Fruit fly (Drosophila melanogaster) whole organism, prepupa: ENCODE results near the gene Dpp10.

Experiments used
- Blimp-1 ChIP-seq: fragments of 200-800 bp; sonication (Bioruptor generic); optimal IDR thresholded peaks from 3 replicates; lab custom pipeline; 2017; ENCODE audit warnings: missing biosample characterization, missing genetic modification characterization, mild to moderate bottlenecking, moderate library complexity, missing genetic modification reagents
- CG10669 ChIP-seq: fragments of 200-800 bp; sonication (Bioruptor generic); optimal IDR thresholded peaks from 3 replicates; lab custom pipeline; 2018; ENCODE audit warnings: missing biosample characterization, mild to moderate bottlenecking, missing genetic modification characterization, moderate library complexity
- CG11294 ChIP-seq: fragments of 200-800 bp; sonication (Bioruptor generic); IDR thresholded peaks from 2 replicates; pipeline ENCODE4 v1.3.6; 2022; ENCODE audit warnings: missing biosample characterization, missing genetic modification characterization
- CG1621 ChIP-seq: fragments of 200-800 bp; sonication (Bioruptor generic); optimal IDR thresholded peaks from 3 replicates; lab custom pipeline; 2018; ENCODE audit warnings: missing biosample characterization, mild to moderate bottlenecking, missing genetic modification characterization
- CG16779 ChIP-seq: fragments of 200-800 bp; sonication (Bioruptor generic); optimal IDR thresholded peaks from 3 replicates; lab custom pipeline; 2017; ENCODE audit warnings: missing biosample characterization, mild to moderate bottlenecking, missing genetic modification characterization
- CG31627 ChIP-seq: fragments of 200-800 bp; sonication (Bioruptor generic); optimal IDR thresholded peaks from 3 replicates; lab custom pipeline; 2016; ENCODE audit warnings: missing biosample characterization, missing genetic modification characterization
- CG34406 ChIP-seq: fragments of 200-800 bp; sonication (Bioruptor generic); optimal IDR thresholded peaks from 3 replicates; lab custom pipeline; 2016; ENCODE audit warnings: missing biosample characterization, missing genetic modification characterization
- CG3919 ChIP-seq: fragments of 200-800 bp; sonication (Bioruptor generic); optimal IDR thresholded peaks from 3 replicates; lab custom pipeline; 2016; ENCODE audit warnings: missing biosample characterization, missing genetic modification characterization
- CG4318 ChIP-seq: fragments of 200-800 bp; sonication (Bioruptor generic); optimal IDR thresholded peaks from 3 replicates; lab custom pipeline; 2017; ENCODE audit warnings: missing biosample characterization, mild to moderate bottlenecking, missing genetic modification characterization
- CG6163 ChIP-seq: fragments of 200-800 bp; sonication (Bioruptor generic); IDR thresholded peaks from 3 replicates; pipeline ENCODE4 v1.3.6; 2022; ENCODE audit warnings: missing biosample characterization, missing genetic modification characterization
- CG6276 ChIP-seq: fragments of 200-800 bp; sonication (Bioruptor generic); optimal IDR thresholded peaks from 2 replicates; lab custom pipeline; 2017; ENCODE audit warnings: missing biosample characterization, mild to moderate bottlenecking, missing genetic modification characterization
- CG6792 ChIP-seq: fragments of 200-800 bp; sonication (Bioruptor generic); optimal IDR thresholded peaks from 3 replicates; lab custom pipeline; 2016; ENCODE audit warnings: missing biosample characterization, missing genetic modification characterization
- CG6854 ChIP-seq: fragments of 200-800 bp; sonication (Bioruptor generic); optimal IDR thresholded peaks from 2 replicates; lab custom pipeline; 2017; ENCODE audit warnings: missing biosample characterization, mild to moderate bottlenecking, missing genetic modification characterization
- CG7368 ChIP-seq: fragments of 200-800 bp; sonication (Bioruptor generic); optimal IDR thresholded peaks from 3 replicates; lab custom pipeline; 2016; ENCODE audit warnings: missing biosample characterization, missing genetic modification characterization
- CG8119 ChIP-seq: fragments of 200-800 bp; sonication (Bioruptor generic); IDR thresholded peaks from 3 replicates; pipeline ENCODE4 v1.3.6; 2022; ENCODE audit warnings: missing biosample characterization, missing genetic modification characterization
- CG8319 ChIP-seq: fragments of 200-800 bp; sonication (Bioruptor generic); optimal IDR thresholded peaks from 3 replicates; lab custom pipeline; 2016; ENCODE audit warnings: missing biosample characterization, missing genetic modification characterization
- CG8632 ChIP-seq: fragments of 200-800 bp; sonication (Bioruptor generic); optimal IDR thresholded peaks from 3 replicates; lab custom pipeline; 2016; ENCODE audit warnings: missing biosample characterization, missing genetic modification characterization
- CG9139 ChIP-seq: fragments of 200-800 bp; sonication (Bioruptor generic); optimal IDR thresholded peaks from 3 replicates; lab custom pipeline; 2017; ENCODE audit warnings: missing biosample characterization, mild to moderate bottlenecking, missing genetic modification characterization
- Eip78C ChIP-seq: fragments of 200-800 bp; sonication (Bioruptor generic); peaks from one replicate; lab custom pipeline; 2016; ENCODE audit warnings: missing biosample characterization, missing genetic modification characterization
- Ets21C ChIP-seq: fragments of 200-800 bp; sonication (Bioruptor generic); optimal IDR thresholded peaks from 3 replicates; lab custom pipeline; 2016; ENCODE audit warnings: missing biosample characterization, missing genetic modification characterization
- Ets96B ChIP-seq: fragments of 200-800 bp; optimal IDR thresholded peaks from 2 replicates; lab custom pipeline; 2019; ENCODE audit warnings: missing biosample characterization, mild to moderate bottlenecking, missing genetic modification characterization, moderate library complexity
- Gug ChIP-seq: fragments of 200-800 bp; sonication (Bioruptor generic); IDR thresholded peaks from 2 replicates; pipeline ENCODE4 v1.3.6; 2022; ENCODE audit warnings: missing biosample characterization, missing genetic modification characterization
- Hr38 ChIP-seq: sonication (Bioruptor generic); optimal IDR thresholded peaks from 2 replicates; lab custom pipeline; 2016; ENCODE audit warnings: missing biosample characterization, missing genetic modification characterization
- Hr39 ChIP-seq: fragments of 200-800 bp; sonication (Bioruptor generic); optimal IDR thresholded peaks from 2 replicates; lab custom pipeline; 2016; ENCODE audit warnings: missing biosample characterization, missing genetic modification characterization
- Hr4 ChIP-seq: fragments of 200-800 bp; sonication (Bioruptor generic); optimal IDR thresholded peaks from 3 replicates; lab custom pipeline; 2016; ENCODE audit warnings: missing biosample characterization, missing genetic modification characterization
- Lpt ChIP-seq: fragments of 200-800 bp; sonication (Bioruptor generic); optimal IDR thresholded peaks from 3 replicates; lab custom pipeline; 2016; ENCODE audit warnings: missing biosample characterization, missing genetic modification characterization
- Met ChIP-seq: fragments of 200-800 bp; sonication (Bioruptor generic); optimal IDR thresholded peaks from 3 replicates; lab custom pipeline; 2016; ENCODE audit warnings: missing biosample characterization, missing genetic modification characterization
- OdsH ChIP-seq: fragments of 200-800 bp; sonication (Bioruptor generic); optimal IDR thresholded peaks from 3 replicates; lab custom pipeline; 2016; ENCODE audit warnings: missing biosample characterization, missing genetic modification characterization
- Smox ChIP-seq: fragments of 200-800 bp; sonication (Bioruptor generic); optimal IDR thresholded peaks from 3 replicates; lab custom pipeline; 2016; ENCODE audit warnings: missing biosample characterization, missing genetic modification characterization
- Sox102F ChIP-seq: fragments of 200-800 bp; sonication (Bioruptor generic); optimal IDR thresholded peaks from 2 replicates; lab custom pipeline; 2016; ENCODE audit warnings: missing biosample characterization, mild to moderate bottlenecking, missing genetic modification characterization
- Sox15 ChIP-seq: fragments of 200-800 bp; sonication (Bioruptor generic); optimal IDR thresholded peaks from 3 replicates; lab custom pipeline; 2016; ENCODE audit warnings: missing biosample characterization, missing genetic modification characterization
- achi ChIP-seq: fragments of 200-800 bp; sonication (Bioruptor generic); optimal IDR thresholded peaks from 3 replicates; lab custom pipeline; 2016; ENCODE audit warnings: missing biosample characterization, missing genetic modification characterization
- acj6 ChIP-seq: fragments of 200-800 bp; sonication (Bioruptor generic); optimal IDR thresholded peaks from 3 replicates; lab custom pipeline; 2016; ENCODE audit warnings: missing biosample characterization, missing genetic modification characterization
- cyc ChIP-seq: fragments of 200-800 bp; sonication (Bioruptor generic); optimal IDR thresholded peaks from 3 replicates; lab custom pipeline; 2016; ENCODE audit warnings: missing biosample characterization, missing genetic modification characterization
- dac ChIP-seq: fragments of 200-800 bp; sonication (Bioruptor generic); optimal IDR thresholded peaks from 2 replicates; lab custom pipeline; 2017; ENCODE audit warnings: missing biosample characterization, mild to moderate bottlenecking, missing genetic modification characterization
- dsx ChIP-seq: fragments of 200-800 bp; optimal IDR thresholded peaks from 3 replicates; lab custom pipeline; 2019; ENCODE audit warnings: missing biosample characterization, mild to moderate bottlenecking, missing genetic modification characterization, moderate library complexity; ENCODE audit not compliant: poor library complexity, severe bottlenecking
- esn ChIP-seq: fragments of 200-800 bp; sonication (Bioruptor generic); optimal IDR thresholded peaks from 2 replicates; lab custom pipeline; 2016; ENCODE audit warnings: missing biosample characterization, mild to moderate bottlenecking, missing genetic modification characterization, moderate library complexity
- fkh ChIP-seq: fragments of 200-800 bp; sonication (Bioruptor generic); optimal IDR thresholded peaks from 3 replicates; lab custom pipeline; 2017; ENCODE audit warnings: missing biosample characterization, mild to moderate bottlenecking, missing genetic modification characterization, moderate library complexity
- lz ChIP-seq: fragments of 200-800 bp; sonication (Bioruptor generic); optimal IDR thresholded peaks from 3 replicates; lab custom pipeline; 2016; ENCODE audit warnings: missing biosample characterization, missing genetic modification characterization
- net ChIP-seq: fragments of 200-800 bp; sonication (Bioruptor generic); optimal IDR thresholded peaks from 3 replicates; lab custom pipeline; 2016; ENCODE audit warnings: missing biosample characterization, missing genetic modification characterization
- pdm3 ChIP-seq: fragments of 200-800 bp; sonication (Bioruptor generic); optimal IDR thresholded peaks from 3 replicates; lab custom pipeline; 2016; ENCODE audit warnings: missing biosample characterization, missing genetic modification characterization
- salr ChIP-seq, 2 experiments: fragments of 200-800 bp; sonication (Bioruptor generic); optimal IDR thresholded peaks; 3 replicates each; lab custom pipeline; 2016 to 2018; ENCODE audit warnings: missing biosample characterization in 2 of 2, missing genetic modification characterization in 2 of 2, mild to moderate bottlenecking in 1 of 2
- ss ChIP-seq, 2 experiments: fragments of 200-800 bp; sonication (Bioruptor generic); optimal IDR thresholded peaks; 2 replicates in 1 of 2; 3 replicates in 1 of 2; lab custom pipeline; 2017 to 2018; ENCODE audit warnings: mild to moderate bottlenecking in 2 of 2, missing biosample characterization in 2 of 2, missing genetic modification characterization in 2 of 2, moderate library complexity in 1 of 2
- svp ChIP-seq: fragments of 200-800 bp; sonication (Bioruptor generic); peaks from one replicate; lab custom pipeline; 2016; ENCODE audit warnings: missing biosample characterization, missing genetic modification characterization
- vri ChIP-seq: fragments of 200-800 bp; sonication (Bioruptor generic); optimal IDR thresholded peaks from 3 replicates; lab custom pipeline; 2016; ENCODE audit warnings: missing biosample characterization, mild to moderate bottlenecking, missing genetic modification characterization

Dpp10 gene

DNA sequence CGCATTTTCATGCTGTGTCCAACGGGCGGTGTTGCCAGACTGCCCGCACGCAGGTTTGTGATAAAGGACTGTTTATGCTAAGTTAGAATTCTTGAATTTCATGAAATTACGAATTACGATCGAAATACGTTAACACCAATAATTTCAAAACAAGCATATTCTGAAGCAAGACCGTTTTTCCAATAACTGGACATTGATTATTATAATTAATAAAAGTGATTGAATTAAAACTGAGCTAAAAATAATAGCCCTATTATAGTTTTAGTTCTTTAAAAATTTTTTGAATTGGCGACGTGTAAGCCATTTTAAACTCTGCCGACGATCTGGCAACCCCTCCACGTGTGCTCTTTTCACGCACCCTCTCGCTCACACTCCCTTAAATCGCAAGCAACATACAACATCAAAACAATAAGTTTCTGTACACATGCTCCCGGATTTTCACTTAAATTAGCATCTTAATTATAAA is 47.3 kb upstream of the Dpp10 start (continued):
- no peak for TF ChIP-seq Sox102F (GFP tag; lab: Kevin White, UChicago)
- TF ChIP-seq CG16779 (tag; lab: Kevin White, UChicago), result peak; percentile 88
- TF ChIP-seq CG10669, result peak; percentile 92
- TF ChIP-seq CG9139 (GFP tag; lab: Kevin White, UChicago), result peak; percentile 68
- peak; percentile 90 for TF ChIP-seq Ets21C
- peak; percentile 94 for TF ChIP-seq CG31627 (GFP tag; lab: Kevin White, UChicago)
- TF ChIP-seq lz (GFP tag; lab: Kevin White, UChicago), result peak; percentile 95
- TF ChIP-seq CG34406 (GFP tag; lab: Kevin White, UChicago), result peak; percentile 92
- peak; percentile 96 for TF ChIP-seq esn (GFP tag; lab: Kevin White, UChicago)
- TF ChIP-seq Hr38 (GFP tag; lab: Kevin White, UChicago), result peak; percentile 19
- TF ChIP-seq Blimp-1 (GFP tag; lab: Kevin White, UChicago), result peak; percentile 73
- peak; percentile 91 for TF ChIP-seq CG11294 (GFP tag; lab: Robert Waterston, UW)
- peak; percentile 89 for TF ChIP-seq CG1621 (tag; lab: Kevin White, UChicago)
- peak; percentile 94 for TF ChIP-seq net (GFP tag; lab: Kevin White, UChicago)
- no peak for TF ChIP-seq Smox
- TF ChIP-seq Ets96B (tag; lab: Kevin White, UChicago), result peak; percentile 93
- peak; percentile 95 for TF ChIP-seq dac (GFP tag; lab: Kevin White, UChicago)
- peak; percentile 78 for TF ChIP-seq vri
- TF ChIP-seq Lpt (GFP tag; lab: Kevin White, UChicago), result peak; percentile 94
- peak; percentile 91 for TF ChIP-seq CG8632 (GFP tag; lab: Kevin White, UChicago)
- peak; percentile 97 for TF ChIP-seq CG4318 (GFP tag; lab: Kevin White, UChicago)
- TF ChIP-seq acj6 (GFP tag; lab: Kevin White, UChicago), result peak; percentile 96
- TF ChIP-seq svp, result peak; percentile 97
- TF ChIP-seq CG6792 (GFP tag; lab: Kevin White, UChicago), result peak; percentile 90
- peak; percentile 89 for TF ChIP-seq CG8319 (GFP tag; lab: Kevin White, UChicago)
- TF ChIP-seq CG6163 (GFP tag; lab: Robert Waterston, UW), result peak; percentile 93
- TF ChIP-seq achi (GFP tag; lab: Kevin White, UChicago), result peak; percentile 95

DNA sequence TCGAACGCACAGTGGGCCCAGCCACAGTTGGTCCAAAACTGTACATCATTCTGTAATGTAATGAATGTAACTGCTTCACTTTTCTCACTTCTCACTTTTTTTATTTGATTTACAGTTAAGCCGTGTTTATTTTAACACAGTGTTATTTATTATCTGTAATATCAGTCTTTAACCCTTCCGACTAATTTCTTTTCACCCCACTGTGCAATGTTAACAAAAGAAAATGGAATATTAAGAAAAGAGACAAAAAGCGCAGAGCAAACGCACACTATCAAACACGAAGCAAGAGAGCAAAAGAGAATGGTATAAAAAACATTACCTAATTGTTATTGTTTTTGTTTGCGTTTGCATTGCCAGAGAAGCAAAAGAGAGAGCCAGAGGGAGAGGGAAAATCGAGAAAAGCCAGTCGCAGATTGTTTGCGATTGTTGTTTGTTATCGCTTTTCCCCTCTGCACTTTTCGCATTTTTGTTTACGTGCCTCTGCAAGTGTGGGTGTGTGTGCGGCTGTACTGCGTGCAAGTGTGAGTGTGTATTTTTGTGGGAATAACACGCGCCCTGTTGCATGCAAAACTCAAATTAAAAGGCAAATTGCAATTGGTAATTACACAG is 46.3 kb upstream of the Dpp10 start:
- TF ChIP-seq CG8632 (GFP tag; lab: Kevin White, UChicago) (peak; percentile 92), OdsH (GFP tag; lab: Kevin White, UChicago) (peak; percentile 96), ss (GFP tag; optimal IDR thresholded peaks at IDR 0.05; lab: Kevin White, UChicago) (peak; percentile 60 to 86), svp (peak; percentile 98), cyc (GFP tag; lab: Kevin White, UChicago) (peak; percentile 92), salr (GFP tag; optimal IDR thresholded peaks at IDR 0.05; lab: Kevin White, UChicago) (peak; percentile 83 to 97), Smox (peak; percentile 95), Sox102F (GFP tag; lab: Kevin White, UChicago) (peak; percentile 97), Ets96B (tag; lab: Kevin White, UChicago) (peak; percentile 89), Sox15 (GFP tag; lab: Kevin White, UChicago) (peak; percentile 86), pdm3 (GFP tag; lab: Kevin White, UChicago) (peak; percentile 97), CG34406 (GFP tag; lab: Kevin White, UChicago) (peak; percentile 94), vri (peak; percentile 98), dac (GFP tag; lab: Kevin White, UChicago) (peak; percentile 97), CG31627 (GFP tag; lab: Kevin White, UChicago) (peak; percentile 96), CG1621 (tag; lab: Kevin White, UChicago) (peak; percentile 90), net (GFP tag; lab: Kevin White, UChicago) (peak; percentile 98), CG8319 (GFP tag; lab: Kevin White, UChicago) (peak; percentile 84), Hr39 (peak; percentile 97), CG6163 (GFP tag; lab: Robert Waterston, UW) (peak; percentile 96), CG7368 (peak; percentile 93), dsx (GFP tag; lab: Kevin White, UChicago) (peak; percentile 75), Eip78C (peak; percentile 98), Met (GFP tag; lab: Kevin White, UChicago) (peak; percentile 95), CG11294 (GFP tag; lab: Robert Waterston, UW) (peak; percentile 96), CG6276 (GFP tag; lab: Kevin White, UChicago) (peak; percentile 99), fkh (GFP tag; lab: Kevin White, UChicago) (peak; percentile 94), acj6 (GFP tag; lab: Kevin White, UChicago) (peak; percentile 92), CG8119 (GFP tag; lab: Robert Waterston, UW) (peak; percentile 98), CG3919 (GFP tag; lab: Kevin White, UChicago) (peak; percentile 94), Hr4 (peak; percentile 99), esn (GFP tag; lab: Kevin White, UChicago) (peak; percentile 97), CG16779 (tag; lab: Kevin White, UChicago) (peak; percentile 90), CG6792 (GFP tag; lab: Kevin White, UChicago) (peak; percentile 91), Gug (GFP tag; lab: Robert Waterston, UW) (peak; percentile 94), CG6854 (peak; percentile 76)
